Fruit fly (Drosophila melanogaster): ENCODE data around the gene CG14325.

DNA sequence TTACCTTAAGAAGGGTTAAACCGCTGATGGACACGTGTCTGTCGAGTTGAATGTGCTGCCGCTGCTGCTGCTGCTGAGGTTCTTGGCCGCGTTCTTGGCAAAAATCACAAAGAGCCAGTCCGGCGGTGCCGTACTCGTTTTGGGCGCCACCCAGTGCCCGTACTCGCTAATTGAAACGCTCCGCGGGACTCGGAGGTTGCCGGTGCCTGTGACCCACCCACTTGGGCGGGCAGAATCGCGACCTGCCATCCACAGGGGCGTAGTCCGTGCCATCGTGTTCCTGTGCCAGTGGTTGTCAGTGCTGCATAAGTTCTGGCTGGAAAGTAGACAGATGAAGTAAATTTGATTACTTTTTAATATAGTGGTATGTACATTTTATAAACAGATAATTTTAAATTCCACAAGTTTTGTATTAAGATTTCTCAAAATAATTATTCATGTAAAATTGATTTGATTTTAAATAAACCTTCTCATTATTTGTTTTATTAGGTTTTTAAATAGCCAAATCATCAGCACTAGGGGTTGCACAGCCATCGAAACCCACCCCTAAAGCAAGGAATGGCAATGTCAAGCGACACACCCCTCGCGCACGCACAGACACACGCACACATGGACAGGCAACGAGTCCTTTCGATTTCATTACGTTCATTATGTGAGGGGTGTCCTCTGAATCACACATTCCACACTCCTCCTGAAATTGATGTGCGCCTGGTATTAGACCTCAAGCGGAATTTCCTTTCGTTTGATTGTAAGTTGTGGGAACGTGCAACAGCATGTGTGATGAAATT lies 21.9 kb upstream of the CG14325 start:
- TF ChIP-seq Hnf4 (GFP tag; optimal IDR thresholded peaks at IDR 0.05) (no peak), Hr78 (GFP tag; optimal IDR thresholded peaks at IDR 0.05) (no peak)
